Fruit fly (Drosophila melanogaster) whole organism, pupa: ENCODE measurements around the gene CG14915.

Source experiments
- CG10348 ChIP-seq: fragments of 200-800 bp; sonication (Bioruptor generic); IDR thresholded peaks from 2 replicates; pipeline ENCODE4 v1.3.6; 2022; ENCODE audit warnings: missing biosample characterization, missing genetic modification characterization
- CG8159 ChIP-seq: fragments of 200-800 bp; sonication (Bioruptor generic); optimal IDR thresholded peaks from 3 replicates; lab custom pipeline; 2018; ENCODE audit warnings: missing biosample characterization, mild to moderate bottlenecking, missing genetic modification characterization, moderate library complexity

DNA sequence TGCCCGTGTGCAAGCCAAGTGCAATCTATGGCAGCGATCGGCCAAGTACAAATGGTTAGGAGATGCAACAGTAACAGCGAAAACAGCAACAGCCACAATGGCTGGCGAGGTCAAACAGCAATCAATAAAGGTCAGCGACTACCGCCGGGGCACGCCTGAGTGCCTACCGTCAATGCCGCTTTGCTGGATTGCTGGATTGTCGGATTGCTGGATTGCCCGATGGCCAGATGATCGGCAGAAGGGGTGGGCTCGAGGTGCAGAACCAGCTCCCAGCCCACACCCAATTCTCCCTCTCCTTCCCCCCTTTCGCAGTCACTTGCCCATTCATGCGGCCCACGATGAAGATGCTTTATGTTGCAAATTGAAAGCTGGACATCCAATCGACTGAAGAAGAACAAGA is 1.9 kb upstream of the CG14915 start:
- no peak for TF ChIP-seq CG8159 (tag; lab: Kevin White, UChicago)
- TF ChIP-seq CG10348 (GFP tag; lab: Robert Waterston, UW): no peak
